Worm (Caenorhabditis elegans) whole organism, mixed stage, embryonic: ENCODE measurements around the gene F02H6.6.

Experiments used
- elt-3 ChIP-seq: fragments of 150-350 bp; optimal IDR thresholded peaks from 2 replicates; lab custom pipeline; 2014; ENCODE audit warnings: missing biosample characterization, missing genetic modification characterization
- unc-62 ChIP-seq: fragments of 150-350 bp; optimal IDR thresholded peaks from 2 replicates; lab custom pipeline; 2014; ENCODE audit warnings: missing biosample characterization, missing genetic modification reagents, missing genetic modification characterization

- no peak for TF ChIP-seq unc-62
- no peak for TF ChIP-seq elt-3 (tag; lab: Kevin White, UChicago)
Measured at ce11 chrIV:14268882-14269281, 38.2 kb upstream of the F02H6.6 start.
